Worm (Caenorhabditis elegans) whole organism, early embryonic: ENCODE data around the gene C39F7.5.

ENCODE experiments used
- B0310.2 ChIP-seq: sonication (generic microtip); optimal IDR thresholded peaks from 2 replicates; lab custom pipeline; 2016; ENCODE audit warnings: mild to moderate bottlenecking, missing genetic modification characterization, missing compliant biosample characterization
- F13C5.2 ChIP-seq: sonication (generic microtip); optimal IDR thresholded peaks from 2 replicates; lab custom pipeline; 2017; ENCODE audit warnings: mild to moderate bottlenecking, missing genetic modification characterization, inconsistent platforms, missing compliant biosample characterization
- aly-1 ChIP-seq: sonication (generic microtip); optimal IDR thresholded peaks from 2 replicates; lab custom pipeline; 2016; ENCODE audit warnings: missing genetic modification characterization, missing compliant biosample characterization
- ama-1 ChIP-seq: fragments of 150-350 bp; optimal IDR thresholded peaks from 2 replicates; lab custom pipeline; 2014
- ceh-13 ChIP-seq: fragments of 200-800 bp; sonication (Bioruptor generic); optimal IDR thresholded peaks from 2 replicates; lab custom pipeline; 2018; ENCODE audit warnings: mild to moderate bottlenecking, missing genetic modification characterization, missing compliant biosample characterization
- ceh-36 ChIP-seq: sonication (generic microtip); optimal IDR thresholded peaks from 2 replicates; lab custom pipeline; 2016; ENCODE audit warnings: missing genetic modification characterization, inconsistent platforms, missing compliant biosample characterization
- ets-7 ChIP-seq: sonication (generic microtip); optimal IDR thresholded peaks from 2 replicates; lab custom pipeline; 2016; ENCODE audit warnings: missing genotype, missing genetic modification characterization, missing compliant biosample characterization
- flt-1 ChIP-seq: fragments of 200-800 bp; sonication (Bioruptor generic); IDR thresholded peaks from 2 replicates; pipeline ENCODE4 v1.3.6; 2022; ENCODE audit warnings: missing genetic modification characterization, missing compliant biosample characterization
- hmbx-1 ChIP-seq: sonication (generic microtip); optimal IDR thresholded peaks from 2 replicates; lab custom pipeline; 2016; ENCODE audit warnings: mild to moderate bottlenecking, missing genetic modification characterization, missing compliant biosample characterization
- hmg-4 ChIP-seq: fragments of 200-800 bp; sonication (Bioruptor generic); optimal IDR thresholded peaks from 2 replicates; lab custom pipeline; 2018; ENCODE audit warnings: mild to moderate bottlenecking, missing genetic modification characterization, missing compliant biosample characterization
- hnd-1 ChIP-seq: sonication (generic microtip); optimal IDR thresholded peaks from 2 replicates; lab custom pipeline; 2016; ENCODE audit warnings: missing genetic modification characterization, missing compliant biosample characterization
- pes-1 ChIP-seq: fragments of 200-800 bp; sonication (Bioruptor generic); IDR thresholded peaks from 2 replicates; pipeline ENCODE4 v1.3.6; 2022; ENCODE audit warnings: missing genetic modification reagents, missing genetic modification characterization, missing compliant biosample characterization
- scrt-1 ChIP-seq: fragments of 200-800 bp; sonication (Bioruptor generic); IDR thresholded peaks from 2 replicates; pipeline ENCODE4 v1.3.6; 2022; ENCODE audit warnings: missing genetic modification characterization, missing compliant biosample characterization
- sea-1 ChIP-seq: fragments of 200-800 bp; sonication (Bioruptor generic); conservative IDR thresholded peaks from 2 replicates; pipeline ENCODE4 v1.3.6; 2022; ENCODE audit warnings: missing genetic modification characterization, missing compliant biosample characterization
- tbx-11 ChIP-seq: fragments of 200-800 bp; sonication (Bioruptor generic); IDR thresholded peaks from 2 replicates; pipeline ENCODE4 v1.3.6; 2022; ENCODE audit warnings: missing genetic modification characterization, missing compliant biosample characterization
- tbx-37 ChIP-seq: fragments of 200-800 bp; sonication (Bioruptor generic); conservative IDR thresholded peaks from 2 replicates; pipeline ENCODE4 v1.3.6; 2022; ENCODE audit warnings: missing genetic modification reagents, missing genetic modification characterization, missing compliant biosample characterization
- tra-4 ChIP-seq: sonication (generic microtip); optimal IDR thresholded peaks from 2 replicates; lab custom pipeline; 2017; ENCODE audit warnings: missing genetic modification characterization, missing compliant biosample characterization

C39F7.5 gene

ce11 chrV:1230540-1230939, 34.0 kb upstream of the C39F7.5 start:
- TF ChIP-seq ceh-36, result peak; percentile 92
- TF ChIP-seq ets-7, result no peak
- 0 out of 2 replicates have a peak, but pooled peaks have one; percentile 12 for TF ChIP-seq pes-1

ce11 chrV:1232574-1232973, 32.0 kb upstream of the C39F7.5 start:
- TF ChIP-seq ama-1 (lab: Kevin White, UChicago) (no peak), ceh-13 (GFP tag; lab: Kevin White, UChicago) (no peak), F13C5.2 (no peak), B0310.2 (tag; lab: Kevin White, UChicago) (no peak), tbx-37 (GFP tag; lab: Robert Waterston, UW) (no peak), ets-7 (no peak), sea-1 (GFP tag; lab: Robert Waterston, UW) (no peak), scrt-1 (no peak), ceh-36 (no peak), aly-1 (no peak), hmbx-1 (tag; lab: Kevin White, UChicago) (no peak), tbx-11 (GFP tag; lab: Robert Waterston, UW) (no peak), pes-1 (no peak), hnd-1 (tag; lab: Kevin White, UChicago) (no peak), hmg-4 (GFP tag; lab: Kevin White, UChicago) (no peak), tra-4 (tag; lab: Kevin White, UChicago) (no peak)

ce11 chrV:1235355-1235754, 29.2 kb upstream of the C39F7.5 start, which contains the start of gene madd-2:
TSS of gene madd-2 (minus strand) at chrV:1235455.
- no peak for TF ChIP-seq B0310.2 (tag; lab: Kevin White, UChicago)
- TF ChIP-seq tbx-11 (GFP tag; lab: Robert Waterston, UW), result no peak
- TF ChIP-seq flt-1 (GFP tag; lab: Robert Waterston, UW), result no peak
- no peak for TF ChIP-seq ceh-36
- no peak for TF ChIP-seq tbx-37 (GFP tag; lab: Robert Waterston, UW)
- TF ChIP-seq F13C5.2, result no peak
- no peak for TF ChIP-seq tra-4 (tag; lab: Kevin White, UChicago)
- no peak for TF ChIP-seq ets-7
- no peak for TF ChIP-seq hmg-4 (GFP tag; lab: Kevin White, UChicago)
- TF ChIP-seq hnd-1 (tag; lab: Kevin White, UChicago), result no peak
- no peak for TF ChIP-seq pes-1
- TF ChIP-seq scrt-1, result no peak
- no peak for TF ChIP-seq ama-1 (lab: Kevin White, UChicago)
- TF ChIP-seq hmbx-1 (tag; lab: Kevin White, UChicago), result no peak
- TF ChIP-seq sea-1 (GFP tag; lab: Robert Waterston, UW), result no peak
- no peak for TF ChIP-seq ceh-13 (GFP tag; lab: Kevin White, UChicago)
- TF ChIP-seq aly-1, result no peak

ce11 chrV:1236333-1237068, 28.1 kb upstream of the C39F7.5 start:
- TF ChIP-seq hmg-4 (GFP tag; lab: Kevin White, UChicago) (no peak), ceh-36 (peak; percentile 90)

ce11 chrV:1242432-1242831, 22.1 kb upstream of the C39F7.5 start:
- TF ChIP-seq ceh-36 (peak; percentile 73), aly-1 (no peak), F13C5.2 (no peak), tbx-37 (GFP tag; lab: Robert Waterston, UW) (no peak)

ce11 chrV:1243011-1243410, 21.6 kb upstream of the C39F7.5 start:
- TF ChIP-seq F13C5.2, result no peak
- no peak for TF ChIP-seq tbx-37 (GFP tag; lab: Robert Waterston, UW)
- no peak for TF ChIP-seq hmbx-1 (tag; lab: Kevin White, UChicago)
- TF ChIP-seq ceh-13 (GFP tag; lab: Kevin White, UChicago), result no peak
- no peak for TF ChIP-seq tra-4 (tag; lab: Kevin White, UChicago)
- TF ChIP-seq tbx-11 (GFP tag; lab: Robert Waterston, UW), result no peak
- no peak for TF ChIP-seq hmg-4 (GFP tag; lab: Kevin White, UChicago)
- no peak for TF ChIP-seq ets-7
- no peak for TF ChIP-seq B0310.2 (tag; lab: Kevin White, UChicago)
- no peak for TF ChIP-seq hnd-1 (tag; lab: Kevin White, UChicago)
- no peak for TF ChIP-seq pes-1
- TF ChIP-seq ama-1 (lab: Kevin White, UChicago), result no peak
- TF ChIP-seq sea-1 (GFP tag; lab: Robert Waterston, UW), result no peak
- TF ChIP-seq flt-1 (GFP tag; lab: Robert Waterston, UW), result no peak
- no peak for TF ChIP-seq aly-1

ce11 chrV:1244021-1244708, 20.4 kb upstream of the C39F7.5 start:
- TF ChIP-seq sea-1 (GFP tag; lab: Robert Waterston, UW) (0 out of 2 replicates have a peak, but pooled peaks have one; percentile 34), ceh-36 (no peak)

ce11 chrV:1252794-1253193, 11.8 kb upstream of the C39F7.5 start:
- TF ChIP-seq ceh-13 (GFP tag; lab: Kevin White, UChicago), result no peak
- no peak for TF ChIP-seq scrt-1
- no peak for TF ChIP-seq flt-1 (GFP tag; lab: Robert Waterston, UW)
- TF ChIP-seq pes-1, result no peak
